Worm (Caenorhabditis elegans): Measurements from ENCODE around the gene Y50E8A.1.

ce11 chrV:14678298-14678697 is 48.4 kb upstream of the Y50E8A.1 start:
- TF ChIP-seq unc-39 (tag; optimal IDR thresholded peaks at IDR 0.05): no peak
- no peak for TF ChIP-seq lsy-2 (tag; optimal IDR thresholded peaks at IDR 0.05)
- no peak for TF ChIP-seq unc-62 (GFP tag; optimal IDR thresholded peaks at IDR 0.05)
- no peak for TF ChIP-seq lin-11 (tag; optimal IDR thresholded peaks at IDR 0.05)
- no peak for TF ChIP-seq elt-1 (tag; optimal IDR thresholded peaks at IDR 0.05)
- no peak for TF ChIP-seq snpc-4 (tag; optimal IDR thresholded peaks at IDR 0.05)

All from whole organism, L2 larva.